Fruit fly (Drosophila melanogaster) whole organism, adult: Measurements from ENCODE around the gene CG13131.
A peak's percentile ranks its signal among the peaks of the same experiment; 100 is the strongest.

Experiments
- CG11617 ChIP-seq: fragments of 200-800 bp; sonication (Bioruptor generic); optimal IDR thresholded peaks from 2 replicates; lab custom pipeline; 2017; ENCODE audit warnings: mild to moderate bottlenecking, missing biosample characterization, missing genetic modification reagents, missing genetic modification characterization
- CG12768 ChIP-seq: fragments of 200-800 bp; sonication (Bioruptor generic); optimal IDR thresholded peaks from 2 replicates; lab custom pipeline; 2017; ENCODE audit warnings: missing biosample characterization, missing genetic modification characterization, mild to moderate bottlenecking, moderate library complexity, missing genetic modification reagents
- CG14711 ChIP-seq: fragments of 200-800 bp; sonication (Bioruptor generic); optimal IDR thresholded peaks from 2 replicates; lab custom pipeline; 2018; ENCODE audit warnings: missing biosample characterization, mild to moderate bottlenecking, missing genetic modification characterization, moderate library complexity
- CG1620 ChIP-seq: fragments of 200-800 bp; sonication (Bioruptor generic); optimal IDR thresholded peaks from 2 replicates; lab custom pipeline; 2016; ENCODE audit warnings: missing biosample characterization, missing genetic modification characterization
- CG33017 ChIP-seq: fragments of 200-800 bp; sonication (Bioruptor generic); optimal IDR thresholded peaks from 2 replicates; lab custom pipeline; 2018; ENCODE audit warnings: missing biosample characterization, mild to moderate bottlenecking, missing genetic modification characterization, moderate library complexity
- CG5204 ChIP-seq: fragments of 200-800 bp; sonication (Bioruptor generic); optimal IDR thresholded peaks from 2 replicates; lab custom pipeline; 2016; ENCODE audit warnings: missing biosample characterization, missing genetic modification characterization
- CG7045 ChIP-seq: fragments of 200-800 bp; sonication (Bioruptor generic); optimal IDR thresholded peaks from 2 replicates; lab custom pipeline; 2017; ENCODE audit warnings: missing biosample characterization, mild to moderate bottlenecking, missing genetic modification characterization
- CG7101 ChIP-seq: fragments of 200-800 bp; sonication (Bioruptor generic); optimal IDR thresholded peaks from 2 replicates; lab custom pipeline; 2018; ENCODE audit warnings: missing biosample characterization, mild to moderate bottlenecking, missing genetic modification characterization, moderate library complexity
- Clk ChIP-seq: fragments of 200-800 bp; sonication (Bioruptor generic); optimal IDR thresholded peaks from 2 replicates; lab custom pipeline; 2017; ENCODE audit warnings: missing biosample characterization, missing genetic modification characterization
- Crg-1 ChIP-seq: fragments of 200-800 bp; sonication (Bioruptor generic); optimal IDR thresholded peaks from 2 replicates; lab custom pipeline; 2016; ENCODE audit warnings: missing biosample characterization, missing genetic modification characterization
- Hr96 ChIP-seq: fragments of 200-800 bp; sonication (Bioruptor generic); optimal IDR thresholded peaks from 2 replicates; lab custom pipeline; 2016; ENCODE audit warnings: missing biosample characterization, missing genetic modification characterization
- Mnt ChIP-seq: fragments of 200-800 bp; sonication (Bioruptor generic); optimal IDR thresholded peaks from 2 replicates; lab custom pipeline; 2016; ENCODE audit warnings: missing biosample characterization, mild to moderate bottlenecking, missing genetic modification characterization
- bab1 ChIP-seq: fragments of 200-800 bp; sonication (Bioruptor generic); optimal IDR thresholded peaks from 3 replicates; lab custom pipeline; 2019; ENCODE audit warnings: missing biosample characterization, mild to moderate bottlenecking, missing genetic modification characterization, moderate library complexity
- cic ChIP-seq: fragments of 200-800 bp; sonication (Bioruptor generic); optimal IDR thresholded peaks from 2 replicates; lab custom pipeline; 2017; ENCODE audit warnings: missing biosample characterization, mild to moderate bottlenecking, missing genetic modification characterization, moderate library complexity
- cnc ChIP-seq, 2 experiments: fragments of >200 bp; optimal IDR thresholded peaks; 2 replicates each; lab custom pipeline; 2017
- kay ChIP-seq: fragments of 200-800 bp; sonication (Bioruptor generic); peaks from one replicate; lab custom pipeline; 2016; ENCODE audit warnings: missing biosample characterization, missing genetic modification characterization, borderline replicate concordance
- ovo ChIP-seq: fragments of 200-800 bp; sonication (Bioruptor generic); optimal IDR thresholded peaks from 2 replicates; lab custom pipeline; 2016; ENCODE audit warnings: missing biosample characterization, missing genetic modification characterization
- pad ChIP-seq: fragments of 200-800 bp; sonication (Bioruptor generic); optimal IDR thresholded peaks from 3 replicates; lab custom pipeline; 2017; ENCODE audit warnings: missing biosample characterization, missing genetic modification characterization, mild to moderate bottlenecking, moderate library complexity, missing genetic modification reagents
- tj ChIP-seq: fragments of 200-800 bp; sonication (Bioruptor generic); optimal IDR thresholded peaks from 3 replicates; lab custom pipeline; 2017; ENCODE audit warnings: missing biosample characterization, mild to moderate bottlenecking, missing genetic modification characterization, moderate library complexity
- toe ChIP-seq: fragments of 200-800 bp; sonication (Bioruptor generic); optimal IDR thresholded peaks from 2 replicates; lab custom pipeline; 2016; ENCODE audit warnings: missing biosample characterization, missing genetic modification characterization

Gene CG13131

dm6 chr2L:10017363-10017762 lies at the start of gene CG13131:
Gene CG13131 (minus strand): TSS chr2L:10017463.
- TF ChIP-seq kay (GFP tag; lab: Kevin White, UChicago), result no peak
- TF ChIP-seq CG7101 (tag; lab: Kevin White, UChicago), result no peak
- no peak for TF ChIP-seq CG33017 (tag; lab: Kevin White, UChicago)
- no peak for TF ChIP-seq Hr96 (GFP tag; lab: Kevin White, UChicago)
- TF ChIP-seq tj (GFP tag; lab: Kevin White, UChicago), result no peak

- TF ChIP-seq CG12768 (GFP tag; lab: Kevin White, UChicago), result no peak
- no peak for TF ChIP-seq CG7045 (GFP tag; lab: Kevin White, UChicago)
- no peak for TF ChIP-seq bab1
- TF ChIP-seq CG14711 (tag; lab: Kevin White, UChicago), result no peak
- TF ChIP-seq ovo (GFP tag; lab: Kevin White, UChicago), result no peak
- no peak for TF ChIP-seq CG33017 (tag; lab: Kevin White, UChicago)
- no peak for TF ChIP-seq kay (GFP tag; lab: Kevin White, UChicago)
- no peak for TF ChIP-seq tj (GFP tag; lab: Kevin White, UChicago)
- TF ChIP-seq CG7101 (tag; lab: Kevin White, UChicago), result no peak
- no peak for TF ChIP-seq Clk
- no peak for TF ChIP-seq toe
- TF ChIP-seq CG5204 (GFP tag; lab: Kevin White, UChicago), result no peak
- no peak for TF ChIP-seq cic (GFP tag; lab: Kevin White, UChicago)
- no peak for TF ChIP-seq Hr96 (GFP tag; lab: Kevin White, UChicago)
- TF ChIP-seq cnc (optimal IDR thresholded peaks at IDR 0.05; lab: Kevin White, UChicago), result no peak
Measured at dm6 chr2L:10064754-10065153, 47.5 kb upstream of the CG13131 start.

dm6 chr2L:10061276-10061675 lies 44.0 kb upstream of the CG13131 start:
- TF ChIP-seq cnc (optimal IDR thresholded peaks at IDR 0.05; lab: Kevin White, UChicago), result no peak
- no peak for TF ChIP-seq CG11617 (GFP tag; lab: Kevin White, UChicago)
- TF ChIP-seq bab1, result peak; percentile 29
- TF ChIP-seq cic (GFP tag; lab: Kevin White, UChicago), result no peak

dm6 chr2L:10060516-10060915 lies 43.3 kb upstream of the CG13131 start, which contains the start of gene Spn31A:
Gene Spn31A (plus strand): TSS chr2L:10060816.
- TF ChIP-seq bab1 (no peak), CG14711 (tag; lab: Kevin White, UChicago) (no peak), CG12768 (GFP tag; lab: Kevin White, UChicago) (no peak)

- peak; percentile 52 for TF ChIP-seq CG7101 (tag; lab: Kevin White, UChicago)
- no peak for TF ChIP-seq Mnt (GFP tag; lab: Kevin White, UChicago)
- TF ChIP-seq CG12768 (GFP tag; lab: Kevin White, UChicago), result no peak
- TF ChIP-seq ovo (GFP tag; lab: Kevin White, UChicago), result no peak
- TF ChIP-seq CG33017 (tag; lab: Kevin White, UChicago), result no peak
- TF ChIP-seq Hr96 (GFP tag; lab: Kevin White, UChicago), result peak; percentile 27
- peak; percentile 86 for TF ChIP-seq bab1
- no peak for TF ChIP-seq Clk
- TF ChIP-seq cic (GFP tag; lab: Kevin White, UChicago), result no peak
- no peak for TF ChIP-seq Crg-1
- TF ChIP-seq tj (GFP tag; lab: Kevin White, UChicago), result no peak
- TF ChIP-seq CG1620 (GFP tag; lab: Kevin White, UChicago), result peak; percentile 3
- peak; percentile 56 for TF ChIP-seq CG14711 (tag; lab: Kevin White, UChicago)
- no peak for TF ChIP-seq CG11617 (GFP tag; lab: Kevin White, UChicago)
- no peak for TF ChIP-seq CG7045 (GFP tag; lab: Kevin White, UChicago)
- no peak for TF ChIP-seq kay (GFP tag; lab: Kevin White, UChicago)
- TF ChIP-seq pad (GFP tag; lab: Kevin White, UChicago), result peak; percentile 65
- no peak for TF ChIP-seq toe
- no peak for TF ChIP-seq CG5204 (GFP tag; lab: Kevin White, UChicago)
- no peak for TF ChIP-seq cnc (optimal IDR thresholded peaks at IDR 0.05; lab: Kevin White, UChicago)
Measured at dm6 chr2L:10057236-10057635, 40.0 kb upstream of the CG13131 start.

- TF ChIP-seq Crg-1 (no peak), CG11617 (GFP tag; lab: Kevin White, UChicago) (no peak), cic (GFP tag; lab: Kevin White, UChicago) (no peak), CG12768 (GFP tag; lab: Kevin White, UChicago) (no peak), CG5204 (GFP tag; lab: Kevin White, UChicago) (no peak), kay (GFP tag; lab: Kevin White, UChicago) (no peak), pad (GFP tag; lab: Kevin White, UChicago) (no peak), tj (GFP tag; lab: Kevin White, UChicago) (no peak), CG33017 (tag; lab: Kevin White, UChicago) (no peak), Clk (no peak), CG14711 (tag; lab: Kevin White, UChicago) (no peak), CG1620 (GFP tag; lab: Kevin White, UChicago) (no peak), bab1 (no peak), Hr96 (GFP tag; lab: Kevin White, UChicago) (no peak), CG7101 (tag; lab: Kevin White, UChicago) (no peak), Mnt (GFP tag; lab: Kevin White, UChicago) (no peak), toe (no peak), CG7045 (GFP tag; lab: Kevin White, UChicago) (no peak), cnc (optimal IDR thresholded peaks at IDR 0.05; lab: Kevin White, UChicago) (no peak)
Measured at dm6 chr2L:10056705-10057104, 39.4 kb upstream of the CG13131 start, which contains the start of gene Pen. Gene Pen (plus strand): TSS chr2L:10056900.
